Fruit fly (Drosophila melanogaster): Measurements from ENCODE around the gene Ugt37A1.

Ugt37A1 gene

DNA sequence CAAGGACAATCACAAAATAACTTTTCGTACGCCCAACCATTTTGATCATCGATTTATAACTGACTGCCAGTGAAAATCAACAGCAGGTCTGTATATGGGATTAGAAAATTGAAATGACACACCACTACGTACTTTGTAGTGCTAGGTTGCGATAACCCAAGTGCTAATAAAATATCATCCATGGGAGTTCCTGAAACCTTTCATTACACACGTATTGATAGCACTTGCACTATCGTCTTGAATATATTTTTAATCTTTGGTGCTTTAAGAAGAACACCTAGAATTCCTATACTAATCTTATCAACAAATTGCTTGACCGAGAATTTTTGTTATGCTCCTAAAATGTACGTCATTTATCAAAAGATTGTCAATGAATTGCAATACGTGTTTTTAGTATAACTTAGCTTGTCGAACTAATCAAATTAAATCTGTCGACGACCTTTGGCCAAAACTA is at the start of gene Ugt37A1:
TSS of gene Ugt37A1 (minus strand) at position 51 of the 454 bp plus-strand sequence.
- TF ChIP-seq noc (tag; optimal IDR thresholded peaks at IDR 0.05) = no peak

- no peak for TF ChIP-seq noc (tag; optimal IDR thresholded peaks at IDR 0.05)
Measured at dm6 chr2L:20420035-20420434, 46.1 kb upstream of the Ugt37A1 start.

- TF ChIP-seq noc (tag; optimal IDR thresholded peaks at IDR 0.05) = peak; percentile 38
Measured at dm6 chr2L:20417597-20418286, 43.8 kb upstream of the Ugt37A1 start.

- peak; percentile 41 for TF ChIP-seq noc (tag; optimal IDR thresholded peaks at IDR 0.05)
Measured at dm6 chr2L:20416754-20417563, 43.1 kb upstream of the Ugt37A1 start, which contains the start of the genes CG10949 and Arpc2. TSS of gene CG10949 (minus strand) at chr2L:20416918. TSS of gene Arpc2 (plus strand) at chr2L:20417057.

DNA sequence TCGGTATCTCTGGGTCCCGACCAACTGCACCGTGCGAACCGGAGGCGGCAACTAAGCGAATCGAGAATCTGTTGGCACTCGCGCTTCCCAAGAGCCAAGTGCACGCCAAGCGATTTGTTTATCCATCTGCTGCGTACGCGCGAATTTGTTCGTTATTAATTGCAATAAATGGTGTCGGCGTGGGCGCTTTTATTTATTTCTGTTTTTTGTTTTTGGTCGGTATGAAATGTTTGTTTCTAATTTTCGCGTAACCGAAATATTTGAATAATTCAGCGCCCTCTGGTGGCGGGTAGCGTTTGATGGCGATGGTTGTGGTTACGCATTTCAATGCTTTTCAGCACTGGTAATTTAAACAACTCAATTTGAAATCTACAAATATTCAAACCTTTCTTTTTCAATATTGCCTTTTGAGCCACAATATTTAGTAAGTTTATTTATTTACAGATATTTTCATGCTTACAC is 40.9 kb upstream of the Ugt37A1 start, which contains the start of gene CG10947:
TSS of gene CG10947 (minus strand) at position 51 of the 462 bp plus-strand sequence.
- no peak for TF ChIP-seq noc (tag; optimal IDR thresholded peaks at IDR 0.05)

DNA sequence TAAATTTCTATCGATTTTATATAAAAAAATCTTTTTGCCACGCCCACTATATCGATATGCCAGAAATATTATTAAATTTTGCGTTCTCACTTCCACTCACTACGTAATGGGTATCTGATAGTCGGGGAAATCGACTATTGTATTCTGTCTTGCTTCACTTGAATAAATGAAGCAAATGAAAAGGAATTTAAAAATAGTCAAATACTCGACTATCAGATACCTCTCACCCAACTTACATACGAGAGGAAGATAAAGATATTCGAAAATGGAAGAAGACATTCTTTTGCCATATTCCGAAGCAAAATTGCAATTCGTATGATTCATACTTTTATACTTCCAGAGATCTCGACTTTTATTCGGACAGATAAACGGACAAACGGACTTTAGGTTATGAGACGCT is 39.9 kb upstream of the Ugt37A1 start:
- no peak for TF ChIP-seq noc (tag; optimal IDR thresholded peaks at IDR 0.05)

- no peak for TF ChIP-seq noc (tag; optimal IDR thresholded peaks at IDR 0.05)
Measured at dm6 chr2L:20401408-20401807, 27.5 kb upstream of the Ugt37A1 start.

DNA sequence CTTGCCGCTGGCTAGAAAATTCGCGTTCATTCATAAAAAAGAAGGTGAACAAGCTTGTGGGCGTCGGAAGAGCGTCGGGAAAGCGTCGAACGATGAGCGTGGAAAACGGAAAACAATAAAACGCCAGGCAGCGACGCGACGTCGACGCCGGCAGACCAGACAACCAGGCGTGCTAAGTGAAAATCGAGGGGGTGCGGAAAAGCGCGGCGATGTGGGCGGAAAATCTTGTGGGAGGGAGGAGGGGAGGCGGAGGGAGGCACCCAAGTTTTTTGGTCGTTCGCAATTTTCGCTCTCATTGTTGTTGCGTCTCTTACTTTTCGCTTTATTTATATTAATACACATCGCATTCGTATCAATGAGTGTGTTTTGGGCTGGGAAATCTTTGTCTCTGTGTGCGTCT is 27.0 kb upstream of the Ugt37A1 start:
- no peak for TF ChIP-seq noc (tag; optimal IDR thresholded peaks at IDR 0.05)

dm6 chr2L:20399239-20399638 is 25.3 kb upstream of the Ugt37A1 start:
- no peak for TF ChIP-seq noc (tag; optimal IDR thresholded peaks at IDR 0.05)

dm6 chr2L:20397032-20397431 is 23.1 kb upstream of the Ugt37A1 start:
- TF ChIP-seq noc (tag; optimal IDR thresholded peaks at IDR 0.05) = no peak

DNA sequence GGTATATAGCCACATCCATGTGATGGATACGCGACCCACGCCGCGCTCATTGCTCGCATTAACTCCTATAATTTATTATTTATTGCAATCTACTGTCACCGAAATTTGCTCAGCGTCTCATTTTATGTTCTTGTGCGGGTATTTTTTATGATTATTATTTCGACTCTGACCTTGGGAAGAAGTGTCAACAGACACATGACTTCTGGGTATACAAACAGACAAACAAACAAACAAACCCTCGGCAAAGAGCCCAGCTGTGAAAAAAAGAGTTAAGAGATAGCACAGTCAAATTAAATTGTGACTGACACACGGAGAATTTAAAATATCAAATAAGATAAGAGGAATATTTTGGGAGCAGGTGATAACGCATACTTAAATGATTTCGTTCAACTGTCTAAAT is 16.1 kb upstream of the Ugt37A1 start:
- peak; percentile 65 for TF ChIP-seq noc (tag; optimal IDR thresholded peaks at IDR 0.05)

dm6 chr2L:20382141-20382815 is 8.4 kb upstream of the Ugt37A1 start, which contains the start of gene CG16798:
TSS of gene CG16798 (minus strand) at chr2L:20382356.
- no peak for TF ChIP-seq noc (tag; optimal IDR thresholded peaks at IDR 0.05)

DNA sequence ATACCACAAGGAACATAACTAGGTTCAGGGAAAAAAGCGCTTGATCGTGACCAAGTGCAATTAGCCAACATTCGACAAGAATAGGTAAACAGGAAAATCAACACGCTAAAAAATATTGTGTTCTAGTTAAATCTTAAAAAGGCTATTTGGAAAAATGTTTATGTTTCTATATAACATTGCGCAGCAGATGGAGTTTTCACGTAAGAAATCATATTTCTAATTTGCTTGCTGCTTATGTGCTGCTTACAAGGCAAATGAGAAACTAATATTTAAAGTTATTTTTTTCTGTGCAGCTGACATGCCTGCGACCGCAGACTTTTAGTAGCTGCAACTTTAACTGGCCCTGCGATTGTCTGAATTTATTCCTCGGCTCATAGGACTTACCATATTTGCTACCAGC is 7.4 kb upstream of the Ugt37A1 start:
- TF ChIP-seq noc (tag; optimal IDR thresholded peaks at IDR 0.05) = no peak

dm6 chr2L:20371451-20371850 is 2.5 kb downstream of the Ugt37A1 start:
- no peak for TF ChIP-seq noc (tag; optimal IDR thresholded peaks at IDR 0.05)

DNA sequence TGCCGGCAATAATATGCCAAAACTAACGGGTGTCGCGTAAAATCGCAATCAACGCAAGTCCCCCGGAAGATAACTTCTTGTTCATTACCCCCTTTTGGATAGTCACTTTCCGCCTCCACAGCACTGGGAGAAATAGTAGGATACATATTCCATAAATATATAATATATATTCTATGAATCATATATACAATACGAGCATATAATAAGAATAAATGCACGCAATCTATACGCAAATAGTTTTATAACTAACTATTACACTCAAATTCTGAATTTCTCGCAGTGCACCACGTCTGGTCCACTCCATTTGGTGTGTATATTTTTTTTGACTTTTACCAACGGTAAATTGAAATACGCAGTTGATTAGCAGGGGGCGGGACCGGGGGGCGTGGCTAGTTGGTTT is 3.8 kb downstream of the Ugt37A1 start:
- TF ChIP-seq noc (tag; optimal IDR thresholded peaks at IDR 0.05) = no peak

- TF ChIP-seq noc (tag; optimal IDR thresholded peaks at IDR 0.05) = no peak
Measured at dm6 chr2L:20352727-20353126, 21.2 kb downstream of the Ugt37A1 start.

Measured in whole organism, larva.